Fruit fly (Drosophila melanogaster): ENCODE results near the gene H.

The H gene

DNA sequence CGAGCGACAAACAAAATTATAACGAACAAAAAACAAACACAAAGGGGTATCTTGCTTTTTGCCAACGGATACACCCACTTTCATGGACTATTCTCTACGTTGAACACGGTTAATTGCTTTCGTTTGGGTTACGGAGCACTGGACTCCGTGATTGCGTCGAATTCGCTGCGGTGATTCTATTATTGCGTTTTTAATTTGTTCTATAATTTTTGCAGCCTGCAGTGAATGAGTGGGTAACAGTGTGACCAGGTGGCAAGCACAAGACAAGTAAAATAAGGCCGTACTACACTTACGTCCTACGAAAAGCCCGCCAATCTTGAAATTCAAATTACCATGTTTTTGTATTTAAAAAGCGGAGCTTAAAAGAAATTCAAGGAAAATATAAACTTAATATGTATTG is 36.2 kb upstream of the H start, which contains the start of gene CG16953:
TSS of gene CG16953 (minus strand) at position 268 of the 400 bp plus-strand sequence.
- no peak for TF ChIP-seq D1 (tag; optimal IDR thresholded peaks at IDR 0.05)
- TF ChIP-seq CG14655 (GFP tag; optimal IDR thresholded peaks at IDR 0.05): no peak
- TF ChIP-seq EcR (GFP tag; optimal IDR thresholded peaks at IDR 0.05): peak; percentile 5

DNA sequence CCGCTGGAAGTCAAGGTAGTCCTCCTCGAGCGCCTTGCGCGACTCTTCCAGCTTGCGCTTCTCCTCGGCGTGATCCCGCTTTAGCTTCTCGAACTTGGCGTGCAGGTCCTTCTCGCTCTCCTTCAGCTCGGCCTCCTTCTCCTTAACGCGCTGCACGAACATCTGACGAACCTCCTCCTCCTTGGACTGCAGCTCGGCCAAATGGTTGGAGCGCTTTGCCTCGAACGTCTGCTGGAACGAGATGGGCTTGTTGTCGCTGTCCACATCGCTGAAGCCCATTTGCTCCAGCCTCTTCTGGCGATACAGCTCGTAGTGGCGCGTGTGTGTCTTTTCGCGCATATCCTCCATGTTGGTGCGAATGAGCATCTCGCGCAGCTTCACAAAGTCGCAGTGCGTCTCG is 35.3 kb upstream of the H start:
- no peak for TF ChIP-seq Pif1A (GFP tag; optimal IDR thresholded peaks at IDR 0.05)
- TF ChIP-seq CG14655 (GFP tag; optimal IDR thresholded peaks at IDR 0.05): no peak
- TF ChIP-seq fd96Ca (GFP tag; IDR thresholded peaks at IDR 0.05): no peak
- no peak for TF ChIP-seq CG17806 (tag; optimal IDR thresholded peaks at IDR 0.05)
- no peak for TF ChIP-seq CG8159 (tag; optimal IDR thresholded peaks at IDR 0.05)

DNA sequence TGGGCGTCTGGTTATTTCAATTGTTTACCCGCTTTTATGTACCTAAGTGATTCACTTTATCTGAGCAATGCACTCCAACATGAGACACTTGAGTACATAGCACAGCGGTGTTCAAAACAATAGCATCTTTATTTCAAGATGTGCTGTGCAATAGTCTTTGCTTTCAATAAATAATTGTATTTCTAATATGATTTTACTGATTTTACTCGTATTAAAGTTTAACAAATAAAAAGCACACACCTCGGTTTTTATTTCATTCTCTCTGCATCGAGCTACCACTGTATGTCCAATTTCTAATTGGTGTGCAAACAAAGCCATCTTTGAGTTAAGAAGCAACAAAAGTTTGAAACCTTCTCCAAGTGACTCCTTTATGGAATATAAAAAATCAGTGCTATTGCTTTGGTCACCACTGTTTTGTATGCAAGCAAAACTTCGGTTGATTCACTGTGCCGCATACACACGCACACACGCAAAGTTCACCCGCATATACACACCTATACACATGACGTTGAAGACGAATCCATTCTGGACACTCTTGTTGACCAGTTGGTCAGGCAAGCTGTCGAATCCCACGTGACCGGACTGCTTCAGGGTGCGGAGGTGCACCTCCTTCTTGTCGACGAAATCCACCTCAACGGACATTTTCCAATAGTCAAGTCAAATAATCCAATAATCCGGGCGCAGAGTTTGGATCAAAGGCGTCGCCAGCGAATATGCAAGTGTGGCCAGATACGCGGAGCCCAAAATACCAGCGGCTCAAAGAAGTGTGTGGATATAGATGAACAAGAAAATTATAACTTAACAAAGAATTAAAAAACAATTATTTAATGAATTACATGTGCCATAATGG is 33.9 kb upstream of the H start, which contains the start of gene Septin2:
TSS of gene Septin2 (minus strand) at position 727 of the 850 bp plus-strand sequence.
- TF ChIP-seq EcR (GFP tag; optimal IDR thresholded peaks at IDR 0.05): peak; percentile 63
- TF ChIP-seq Pif1A (GFP tag; optimal IDR thresholded peaks at IDR 0.05): peak; percentile 53
- TF ChIP-seq CG9948 (tag; optimal IDR thresholded peaks at IDR 0.05): peak; percentile 91
- peak; percentile 68 for TF ChIP-seq gl (tag; optimal IDR thresholded peaks at IDR 0.05)
- TF ChIP-seq CG14655 (GFP tag; optimal IDR thresholded peaks at IDR 0.05): peak; percentile 95
- TF ChIP-seq CG4496 (GFP tag; IDR thresholded peaks at IDR 0.05): peak; percentile 85
- TF ChIP-seq CG12605 (GFP tag; IDR thresholded peaks at IDR 0.05): peak; percentile 61
- TF ChIP-seq D1 (tag; optimal IDR thresholded peaks at IDR 0.05): no peak
- peak; percentile 75 for TF ChIP-seq Ets98B (GFP tag; IDR thresholded peaks at IDR 0.05)
- peak; percentile 84 for TF ChIP-seq fd96Ca (GFP tag; IDR thresholded peaks at IDR 0.05)
- peak; percentile 80 for TF ChIP-seq CG32121 (GFP tag; IDR thresholded peaks at IDR 0.05)
- TF ChIP-seq CG15710 (tag; optimal IDR thresholded peaks at IDR 0.05): peak; percentile 87
- TF ChIP-seq rn (GFP tag; IDR thresholded peaks at IDR 0.05): peak; percentile 74
- TF ChIP-seq CG13204 (GFP tag; optimal IDR thresholded peaks at IDR 0.05): peak; percentile 57
- peak; percentile 94 for TF ChIP-seq CG8159 (tag; optimal IDR thresholded peaks at IDR 0.05)
- TF ChIP-seq Pif1B (GFP tag; optimal IDR thresholded peaks at IDR 0.05): no peak
- TF ChIP-seq Snoo (tag; optimal IDR thresholded peaks at IDR 0.05): peak; percentile 91
- peak; percentile 91 for TF ChIP-seq CG17806 (tag; optimal IDR thresholded peaks at IDR 0.05)
- TF ChIP-seq CG10348 (GFP tag; IDR thresholded peaks at IDR 0.05): peak; percentile 42; the same call in 1 of the 2 replicates
- TF ChIP-seq CG8301 (tag; optimal IDR thresholded peaks at IDR 0.05): peak; percentile 95
- peak; percentile 80 for TF ChIP-seq CG34367 (tag; optimal IDR thresholded peaks at IDR 0.05)

DNA sequence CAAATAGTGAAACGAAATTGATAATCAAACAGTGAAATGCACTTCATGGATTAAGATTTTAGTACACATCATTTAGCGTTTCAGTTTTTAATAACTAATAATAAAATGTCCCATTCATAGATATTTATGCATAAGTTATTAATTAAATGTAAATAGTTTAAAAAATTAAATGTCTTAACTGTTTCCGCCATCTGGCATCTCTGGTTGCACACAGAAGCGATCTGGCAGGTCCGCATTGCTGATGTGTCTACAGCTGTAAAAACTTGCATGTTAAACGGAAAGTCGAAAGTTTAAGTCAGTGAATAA is 33.3 kb upstream of the H start, which contains the start of gene Srp72:
TSS of gene Srp72 (plus strand) at position 232 of the 306 bp plus-strand sequence.
- peak; percentile 34 for TF ChIP-seq Ets98B (GFP tag; IDR thresholded peaks at IDR 0.05)
- TF ChIP-seq Pif1A (GFP tag; optimal IDR thresholded peaks at IDR 0.05): peak; percentile 6
- peak; percentile 47 for TF ChIP-seq CG8159 (tag; optimal IDR thresholded peaks at IDR 0.05)
- TF ChIP-seq Pif1B (GFP tag; optimal IDR thresholded peaks at IDR 0.05): no peak
- TF ChIP-seq gl (tag; optimal IDR thresholded peaks at IDR 0.05): no peak
- TF ChIP-seq CG10348 (GFP tag; IDR thresholded peaks at IDR 0.05): no peak
- TF ChIP-seq CG13204 (GFP tag; optimal IDR thresholded peaks at IDR 0.05): no peak
- 0 out of 2 replicates have a peak, but pooled peaks have one; percentile 13 for TF ChIP-seq CG32121 (GFP tag; IDR thresholded peaks at IDR 0.05)
- TF ChIP-seq D1 (tag; optimal IDR thresholded peaks at IDR 0.05): no peak
- TF ChIP-seq rn (GFP tag; IDR thresholded peaks at IDR 0.05): no peak
- no peak for TF ChIP-seq Snoo (tag; optimal IDR thresholded peaks at IDR 0.05)
- TF ChIP-seq CG34367 (tag; optimal IDR thresholded peaks at IDR 0.05): no peak
- TF ChIP-seq CG8301 (tag; optimal IDR thresholded peaks at IDR 0.05): no peak
- TF ChIP-seq CG17806 (tag; optimal IDR thresholded peaks at IDR 0.05): peak; percentile 54
- no peak for TF ChIP-seq CG14655 (GFP tag; optimal IDR thresholded peaks at IDR 0.05)
- no peak for TF ChIP-seq EcR (GFP tag; optimal IDR thresholded peaks at IDR 0.05)
- no peak for TF ChIP-seq fd96Ca (GFP tag; IDR thresholded peaks at IDR 0.05)
- TF ChIP-seq CG15710 (tag; optimal IDR thresholded peaks at IDR 0.05): peak; percentile 39
- peak; percentile 10 for TF ChIP-seq CG9948 (tag; optimal IDR thresholded peaks at IDR 0.05)
- peak; percentile 41; the same call in 2 of the 3 replicates for TF ChIP-seq CG4496 (GFP tag; IDR thresholded peaks at IDR 0.05)
- peak; percentile 24; the same call in 1 of the 2 replicates for TF ChIP-seq CG12605 (GFP tag; IDR thresholded peaks at IDR 0.05)

DNA sequence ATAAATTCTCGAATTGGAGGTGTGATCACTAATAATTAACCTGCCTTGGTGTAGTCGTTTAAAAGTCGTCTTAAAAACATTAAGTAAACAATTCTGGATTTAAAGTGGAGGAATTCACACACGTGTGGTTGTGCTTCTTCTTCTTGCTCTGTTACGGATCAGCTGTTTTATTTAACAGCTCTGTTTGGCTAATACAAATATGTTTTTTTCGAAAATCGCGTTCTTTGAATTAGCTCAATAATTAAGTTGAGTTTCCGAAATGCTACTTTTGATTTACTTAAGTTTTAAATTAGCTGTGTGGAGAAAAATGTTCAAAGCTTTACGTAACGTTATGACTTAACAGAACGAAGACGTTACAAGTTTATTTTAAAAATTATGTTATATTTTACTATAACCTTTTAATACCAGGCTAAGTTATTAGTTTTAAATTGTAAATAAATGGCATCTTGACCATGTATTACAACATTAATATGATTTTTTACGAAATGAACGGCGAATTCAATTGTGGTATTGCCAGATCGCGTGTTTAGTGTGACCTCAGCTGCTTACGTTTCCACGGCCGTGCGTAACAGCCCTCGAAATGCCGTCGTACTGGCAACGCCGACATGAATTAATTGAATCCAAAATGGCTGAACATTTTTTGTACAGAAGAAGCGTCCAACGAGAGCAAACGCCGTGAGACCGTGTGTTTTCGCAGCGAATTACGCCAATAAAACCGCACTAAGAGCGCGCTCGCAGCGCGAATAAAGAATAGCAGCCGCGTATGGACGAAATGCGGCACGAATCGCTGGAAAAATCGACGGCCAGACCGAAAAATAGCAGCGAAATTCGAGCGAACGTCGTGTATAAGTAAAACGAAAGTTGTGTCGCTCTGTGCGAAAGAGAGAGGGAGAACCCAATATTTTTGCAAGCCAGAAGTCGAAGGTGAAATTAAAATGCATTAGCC is 28.9 kb upstream of the H start, which contains the start of the genes Pus1 and bon:
TSS of gene Pus1 (minus strand) at position 155 of the 946 bp plus-strand sequence.
TSS of gene bon (plus strand) at position 623 of the 946 bp plus-strand sequence.
- TF ChIP-seq CG4496 (GFP tag; IDR thresholded peaks at IDR 0.05): peak; percentile 20; the same call in 1 of the 3 replicates
- no peak for TF ChIP-seq CG17806 (tag; optimal IDR thresholded peaks at IDR 0.05)
- TF ChIP-seq EcR (GFP tag; optimal IDR thresholded peaks at IDR 0.05): peak; percentile 2

Measured in whole organism, pupa.